Worm (Caenorhabditis elegans) whole organism, L4/young adult: ENCODE results near the gene wdr-46.
"Not testable (repeated sequence)": the region's sequence is repeated elsewhere in the genome, so short reads cannot be mapped to it uniquely, and the experiment has no call there.

Source experiments
- W03F9.2 ChIP-seq: fragments of 150-350 bp; optimal IDR thresholded peaks from 2 replicates; lab custom pipeline; 2014; ENCODE audit warnings: missing biosample characterization, missing genetic modification characterization
- dao-5 ChIP-seq: sonication (generic microtip); optimal IDR thresholded peaks from 2 replicates; lab custom pipeline; 2016; ENCODE audit warnings: missing genotype, missing genetic modification characterization, moderate library complexity, missing compliant biosample characterization

ce11 chrIV:12326932-12327331 lies 45.1 kb upstream of the wdr-46 start, which contains the start of gene F19B6.3:
- not testable (repeated sequence) for TF ChIP-seq dao-5, W03F9.2
